Fruit fly (Drosophila melanogaster): ENCODE results near the gene Meltrin.

Gene Meltrin

dm6 chr3R:14737894-14738860, 41.1 kb upstream of the Meltrin start (continued):
- peak; percentile 78 for TF ChIP-seq CG17802 (tag; optimal IDR thresholded peaks at IDR 0.05)
- TF ChIP-seq sr (GFP tag; IDR thresholded peaks at IDR 0.05), result peak; percentile 86; the same call in 2 of the 3 replicates
- TF ChIP-seq her (GFP tag; optimal IDR thresholded peaks at IDR 0.05), result peak; percentile 84
- peak; percentile 91 for TF ChIP-seq gsb-n (tag; optimal IDR thresholded peaks at IDR 0.05)
- peak; percentile 92 for TF ChIP-seq al (GFP tag; IDR thresholded peaks at IDR 0.05)
- peak; percentile 85 for TF ChIP-seq CG4707 (GFP tag; optimal IDR thresholded peaks at IDR 0.05)
- TF ChIP-seq bigmax (GFP tag; optimal IDR thresholded peaks at IDR 0.05), result peak; percentile 4
- TF ChIP-seq gcm2 (GFP tag; optimal IDR thresholded peaks at IDR 0.05), result peak; percentile 91
- TF ChIP-seq sisA (GFP tag; IDR thresholded peaks at IDR 0.05), result peak; percentile 95
- peak; percentile 91 for TF ChIP-seq CG2202 (tag; optimal IDR thresholded peaks at IDR 0.05)
- peak; percentile 93 to 94 for TF ChIP-seq Pdp1 (GFP tag; optimal IDR thresholded peaks at IDR 0.05)
- peak; percentile 90 for TF ChIP-seq MTF-1 (GFP tag; optimal IDR thresholded peaks at IDR 0.05; ENCODE audit: borderline replicate concordance)
- TF ChIP-seq h (optimal IDR thresholded peaks at IDR 0.05), result no peak
- peak; percentile 76 for TF ChIP-seq Jarid2 (GFP tag; optimal IDR thresholded peaks at IDR 0.05)
- TF ChIP-seq tll (GFP tag; optimal IDR thresholded peaks at IDR 0.05), result no peak
- TF ChIP-seq Camta (GFP tag; optimal IDR thresholded peaks at IDR 0.05), result peak; percentile 94
- TF ChIP-seq CG8765 (GFP tag; IDR thresholded peaks at IDR 0.05), result peak; percentile 83
- peak; percentile 87 for TF ChIP-seq bowl (GFP tag; IDR thresholded peaks at IDR 0.05)
- peak; percentile 19 for TF ChIP-seq grn (GFP tag; optimal IDR thresholded peaks at IDR 0.05)
- peak; percentile 95 for TF ChIP-seq lilli (GFP tag; optimal IDR thresholded peaks at IDR 0.05)
- TF ChIP-seq Max (GFP tag; optimal IDR thresholded peaks at IDR 0.05), result peak; percentile 88
- peak; percentile 86 for TF ChIP-seq zf30C (GFP tag; optimal IDR thresholded peaks at IDR 0.05)
- TF ChIP-seq ken (GFP tag; IDR thresholded peaks at IDR 0.05), result peak; percentile 95
- no peak; the same call in 1 of the 2 replicates for TF ChIP-seq dan (GFP tag; IDR thresholded peaks at IDR 0.05)
- no peak for TF ChIP-seq Tbp (GFP tag; optimal IDR thresholded peaks at IDR 0.05)
- peak; percentile 85 for TF ChIP-seq NC2α (GFP tag; optimal IDR thresholded peaks at IDR 0.05)
- peak; percentile 91 for TF ChIP-seq Optix (GFP tag; IDR thresholded peaks at IDR 0.05)
- peak; percentile 97 for TF ChIP-seq CG17359 (tag; optimal IDR thresholded peaks at IDR 0.05)
- peak; percentile 78 for TF ChIP-seq Ets97D (GFP tag; optimal IDR thresholded peaks at IDR 0.05)
- peak; percentile 76 for TF ChIP-seq CG7987 (GFP tag; optimal IDR thresholded peaks at IDR 0.05)
- peak; percentile 91 for TF ChIP-seq CG3281 (GFP tag; optimal IDR thresholded peaks at IDR 0.05)
- TF ChIP-seq CG18262 (tag; optimal IDR thresholded peaks at IDR 0.05), result peak; percentile 94
- peak; percentile 94 for TF ChIP-seq CG4730 (GFP tag; IDR thresholded peaks at IDR 0.05)
- TF ChIP-seq CG2120 (GFP tag; optimal IDR thresholded peaks at IDR 0.05), result peak; percentile 95
- peak; percentile 91 for TF ChIP-seq Blimp-1 (GFP tag; optimal IDR thresholded peaks at IDR 0.05)
- TF ChIP-seq hb (GFP tag; IDR thresholded peaks at IDR 0.05; ENCODE audit: partially characterized antibody), result no peak
- TF ChIP-seq inv (GFP tag; IDR thresholded peaks at IDR 0.05; ENCODE audit: partially characterized antibody), result no peak
- TF ChIP-seq CG11696 (GFP tag; IDR thresholded peaks at IDR 0.05), result peak; percentile 82
- no peak for TF ChIP-seq CG16813 (GFP tag; IDR thresholded peaks at IDR 0.05; ENCODE audit: partially characterized antibody)
- no peak for TF ChIP-seq CG8478 (optimal IDR thresholded peaks at IDR 0.05)
- peak; percentile 90 for TF ChIP-seq toy (GFP tag; IDR thresholded peaks at IDR 0.05)
- peak; percentile 83 for TF ChIP-seq pb (GFP tag; optimal IDR thresholded peaks at IDR 0.05)
- no peak for TF ChIP-seq nerfin-2 (GFP tag; IDR thresholded peaks at IDR 0.05; ENCODE audit: partially characterized antibody)
- TF ChIP-seq esg (GFP tag; conservative IDR thresholded peaks at IDR 0.05), result peak; percentile 95
- TF ChIP-seq ro (GFP tag; IDR thresholded peaks at IDR 0.05), result peak; percentile 77
- TF ChIP-seq mld (GFP tag; IDR thresholded peaks at IDR 0.05; ENCODE audit: partially characterized antibody), result no peak
- peak; percentile 92; the same call in 1 of the 2 replicates for TF ChIP-seq dimm (GFP tag; IDR thresholded peaks at IDR 0.05)
- no peak for TF ChIP-seq Dp (GFP tag; optimal IDR thresholded peaks at IDR 0.05)
- TF ChIP-seq HmgD (GFP tag; optimal IDR thresholded peaks at IDR 0.05), result peak; percentile 69

All from whole organism, embryonic.